Fruit fly (Drosophila melanogaster) whole organism, embryonic: ENCODE results near the gene nmdyn-D6.

Source experiments
- CG11093 ChIP-seq: fragments of 200-800 bp; sonication (Bioruptor generic); IDR thresholded peaks from 3 replicates; pipeline ENCODE4 v1.3.6; 2022; ENCODE audit warnings: missing biosample characterization, missing genetic modification characterization
- CG11504 ChIP-seq: fragments of 200-800 bp; sonication (Bioruptor generic); optimal IDR thresholded peaks from 3 replicates; lab custom pipeline; 2019; ENCODE audit warnings: missing biosample characterization, mild to moderate bottlenecking, missing genetic modification characterization, moderate library complexity
- CG12236 ChIP-seq: fragments of 200-800 bp; sonication (Bioruptor generic); optimal IDR thresholded peaks from 2 replicates; lab custom pipeline; 2016; ENCODE audit warnings: missing biosample characterization, missing genetic modification characterization
- CG13287 ChIP-seq: fragments of 200-800 bp; sonication (Bioruptor generic); IDR thresholded peaks from 2 replicates; pipeline ENCODE4 v1.3.6; 2022; ENCODE audit warnings: missing biosample characterization, missing genetic modification characterization; ENCODE audit not compliant: partially characterized antibody
- CG13424 ChIP-seq: fragments of 200-800 bp; sonication (Bioruptor generic); optimal IDR thresholded peaks from 2 replicates; lab custom pipeline; 2019; ENCODE audit warnings: missing biosample characterization, mild to moderate bottlenecking, missing genetic modification characterization, moderate library complexity
- CG13775 ChIP-seq: fragments of 200-800 bp; sonication (Bioruptor generic); optimal IDR thresholded peaks from 3 replicates; lab custom pipeline; 2017; ENCODE audit warnings: missing biosample characterization, mild to moderate bottlenecking, missing genetic modification characterization
- CG1529 ChIP-seq: fragments of 200-800 bp; sonication (Bioruptor generic); optimal IDR thresholded peaks from 3 replicates; lab custom pipeline; 2018; ENCODE audit warnings: missing biosample characterization, missing genetic modification characterization
- CG16815 ChIP-seq: fragments of 200-800 bp; sonication (Bioruptor generic); optimal IDR thresholded peaks from 3 replicates; lab custom pipeline; 2017; ENCODE audit warnings: missing biosample characterization, mild to moderate bottlenecking, missing genetic modification characterization
- CG17612 ChIP-seq: fragments of 200-800 bp; sonication (Bioruptor generic); IDR thresholded peaks from 2 replicates; pipeline ENCODE4 v1.3.6; 2022; ENCODE audit warnings: missing biosample characterization, missing genetic modification characterization
- CG18011 ChIP-seq: fragments of 200-800 bp; sonication (Bioruptor generic); optimal IDR thresholded peaks from 2 replicates; lab custom pipeline; 2017; ENCODE audit warnings: missing biosample characterization, missing genetic modification characterization, mild to moderate bottlenecking, moderate library complexity, missing genotype
- CG30403 ChIP-seq: fragments of 200-800 bp; sonication (Bioruptor generic); optimal IDR thresholded peaks from 3 replicates; lab custom pipeline; 2016; ENCODE audit warnings: missing biosample characterization, missing genetic modification characterization
- CG31224 ChIP-seq: fragments of 200-800 bp; sonication (Bioruptor generic); IDR thresholded peaks from 2 replicates; pipeline ENCODE4 v1.3.6; 2022; ENCODE audit warnings: missing biosample characterization, missing genetic modification characterization
- CG3163 ChIP-seq: fragments of 200-800 bp; sonication (Bioruptor generic); optimal IDR thresholded peaks from 3 replicates; lab custom pipeline; 2016; ENCODE audit warnings: missing biosample characterization, missing genetic modification characterization
- CG3407 ChIP-seq: fragments of 200-800 bp; sonication (Bioruptor generic); optimal IDR thresholded peaks from 2 replicates; lab custom pipeline; 2018; ENCODE audit warnings: missing biosample characterization, mild to moderate bottlenecking, missing genetic modification characterization
- CG7372 ChIP-seq: fragments of 200-800 bp; sonication (Bioruptor generic); IDR thresholded peaks from 2 replicates; pipeline ENCODE4 v1.3.6; 2022; ENCODE audit warnings: missing biosample characterization, missing genetic modification characterization
- CG7963 ChIP-seq: fragments of 200-800 bp; sonication (Bioruptor generic); IDR thresholded peaks from 3 replicates; pipeline ENCODE4 v1.3.6; 2022; ENCODE audit warnings: missing biosample characterization, missing genetic modification characterization; ENCODE audit not compliant: partially characterized antibody
- CG9437 ChIP-seq: fragments of 200-800 bp; sonication (Bioruptor generic); optimal IDR thresholded peaks from 2 replicates; lab custom pipeline; 2018; ENCODE audit warnings: missing biosample characterization, mild to moderate bottlenecking, missing genetic modification characterization
- CG9797 ChIP-seq: fragments of 200-800 bp; sonication (Bioruptor generic); optimal IDR thresholded peaks from 3 replicates; lab custom pipeline; 2018; ENCODE audit warnings: missing biosample characterization, mild to moderate bottlenecking, missing genetic modification characterization
- CG9817 ChIP-seq: fragments of 200-800 bp; sonication (Bioruptor generic); optimal IDR thresholded peaks from 2 replicates; lab custom pipeline; 2018; ENCODE audit warnings: missing biosample characterization, mild to moderate bottlenecking, missing genetic modification characterization, moderate library complexity
- CG9876 ChIP-seq: fragments of 200-800 bp; sonication (Bioruptor generic); optimal IDR thresholded peaks from 2 replicates; lab custom pipeline; 2016; ENCODE audit warnings: missing biosample characterization, missing genetic modification characterization
- CG9932 ChIP-seq: fragments of 200-800 bp; sonication (Bioruptor generic); IDR thresholded peaks from 2 replicates; pipeline ENCODE4 v1.3.6; 2022; ENCODE audit warnings: missing biosample characterization, missing genetic modification characterization
- Chrac-16 ChIP-seq: fragments of 200-800 bp; sonication (Bioruptor generic); optimal IDR thresholded peaks from 3 replicates; lab custom pipeline; 2016; ENCODE audit warnings: missing biosample characterization, missing genetic modification characterization
- GATAe ChIP-seq: fragments of 200-800 bp; sonication (Bioruptor generic); conservative IDR thresholded peaks from 2 replicates; pipeline ENCODE4 v1.3.6; 2022; ENCODE audit warnings: missing biosample characterization, missing genetic modification characterization
- HLH3B ChIP-seq: fragments of 200-800 bp; sonication (Bioruptor generic); IDR thresholded peaks from 2 replicates; pipeline ENCODE4 v1.3.6; 2022; ENCODE audit warnings: missing biosample characterization, missing genetic modification characterization
- Hand ChIP-seq: fragments of 200-800 bp; sonication (Bioruptor generic); optimal IDR thresholded peaks from 2 replicates; lab custom pipeline; 2017; ENCODE audit warnings: mild to moderate bottlenecking, missing biosample characterization, missing genetic modification reagents, missing genetic modification characterization
- Hmr ChIP-seq: fragments of 200-800 bp; sonication (Bioruptor generic); optimal IDR thresholded peaks from 3 replicates; lab custom pipeline; 2017; ENCODE audit warnings: mild to moderate bottlenecking, missing biosample characterization, missing genetic modification reagents, missing genetic modification characterization
- Hr78 ChIP-seq, 2 experiments: fragments of 200-800 bp in 1 of 2; fragments of >200 bp in 1 of 2; sonication (Bioruptor generic) in 1 of 2; optimal IDR thresholded peaks; 2 replicates each; lab custom pipeline; 2017 to 2019; ENCODE audit warnings: missing biosample characterization in 2 of 2, missing genetic modification characterization in 2 of 2, mild to moderate bottlenecking in 1 of 2, moderate library complexity in 1 of 2
- MESR4 ChIP-seq: fragments of 200-800 bp; sonication (Bioruptor generic); optimal IDR thresholded peaks from 2 replicates; lab custom pipeline; 2018; ENCODE audit warnings: missing biosample characterization, mild to moderate bottlenecking, missing genetic modification characterization, moderate library complexity
- NFAT ChIP-seq: fragments of 200-800 bp; sonication (Bioruptor generic); IDR thresholded peaks from 2 replicates; pipeline ENCODE4 v1.3.6; 2022; ENCODE audit warnings: missing biosample characterization, missing genetic modification characterization
- Sox102F ChIP-seq: fragments of 200-800 bp; sonication (Bioruptor generic); optimal IDR thresholded peaks from 2 replicates; lab custom pipeline; 2018; ENCODE audit warnings: missing biosample characterization, mild to moderate bottlenecking, missing genetic modification characterization, moderate library complexity
- al ChIP-seq: fragments of 200-800 bp; sonication (Bioruptor generic); IDR thresholded peaks from 2 replicates; pipeline ENCODE4 v1.3.6; 2022; ENCODE audit warnings: missing biosample characterization, missing genetic modification characterization
- ato ChIP-seq: fragments of 200-800 bp; sonication (Bioruptor generic); IDR thresholded peaks from 2 replicates; pipeline ENCODE4 v1.3.6; 2022; ENCODE audit warnings: missing biosample characterization, missing genetic modification characterization; ENCODE audit not compliant: partially characterized antibody
- bbx ChIP-seq: fragments of 200-800 bp; sonication (Bioruptor generic); IDR thresholded peaks from 2 replicates; pipeline ENCODE4 v1.3.6; 2022; ENCODE audit warnings: missing biosample characterization, missing genetic modification characterization; ENCODE audit not compliant: partially characterized antibody
- bigmax ChIP-seq: fragments of 200-800 bp; sonication (Bioruptor generic); optimal IDR thresholded peaks from 2 replicates; lab custom pipeline; 2018; ENCODE audit warnings: missing biosample characterization, mild to moderate bottlenecking, missing genetic modification characterization
- bsh ChIP-seq, 2 experiments: fragments of 200-800 bp; sonication (Bioruptor generic); optimal IDR thresholded peaks; 2 replicates each; lab custom pipeline; 2017 to 2018; ENCODE audit warnings: mild to moderate bottlenecking in 2 of 2, missing biosample characterization in 2 of 2, missing genetic modification characterization in 2 of 2, moderate library complexity in 1 of 2
- crol ChIP-seq: fragments of 200-800 bp; sonication (Bioruptor generic); IDR thresholded peaks from 2 replicates; pipeline ENCODE4 v1.3.6; 2022; ENCODE audit warnings: missing biosample characterization, missing genetic modification characterization
- esg ChIP-seq: fragments of 200-800 bp; sonication (Bioruptor generic); conservative IDR thresholded peaks from 2 replicates; pipeline ENCODE4 v1.3.6; 2022; ENCODE audit warnings: missing biosample characterization, missing genetic modification characterization
- eyg ChIP-seq: fragments of 200-800 bp; sonication (Bioruptor generic); optimal IDR thresholded peaks from 3 replicates; lab custom pipeline; 2016; ENCODE audit warnings: missing biosample characterization, missing genetic modification characterization
- gce ChIP-seq: fragments of 200-800 bp; sonication (Bioruptor generic); IDR thresholded peaks from 3 replicates; pipeline ENCODE4 v1.3.6; 2022; ENCODE audit warnings: missing biosample characterization, missing genetic modification characterization
- hbn ChIP-seq: fragments of 200-800 bp; sonication (Bioruptor generic); IDR thresholded peaks from 2 replicates; pipeline ENCODE4 v1.3.6; 2022; ENCODE audit warnings: missing biosample characterization, missing genetic modification characterization; ENCODE audit not compliant: partially characterized antibody
- lab ChIP-seq: fragments of 200-800 bp; sonication (Bioruptor generic); optimal IDR thresholded peaks from 3 replicates; lab custom pipeline; 2017; ENCODE audit warnings: missing biosample characterization, missing genetic modification characterization, mild to moderate bottlenecking, moderate library complexity, missing genetic modification reagents
- mirr ChIP-seq: fragments of 200-800 bp; sonication (Bioruptor generic); optimal IDR thresholded peaks from 3 replicates; lab custom pipeline; 2018; ENCODE audit warnings: missing biosample characterization, mild to moderate bottlenecking, missing genetic modification characterization
- peb ChIP-seq: fragments of 200-800 bp; sonication (Bioruptor generic); IDR thresholded peaks from 2 replicates; pipeline ENCODE4 v1.3.6; 2022; ENCODE audit warnings: missing biosample characterization, missing genetic modification characterization
- pum ChIP-seq: fragments of 200-800 bp; sonication (Bioruptor generic); optimal IDR thresholded peaks from 2 replicates; lab custom pipeline; 2016; ENCODE audit warnings: missing biosample characterization, missing genetic modification characterization
- ranshi ChIP-seq: fragments of 200-800 bp; sonication (Bioruptor generic); IDR thresholded peaks from 2 replicates; pipeline ENCODE4 v1.3.6; 2022; ENCODE audit warnings: missing biosample characterization, missing genetic modification characterization
- sima ChIP-seq: fragments of 200-800 bp; sonication (Bioruptor generic); optimal IDR thresholded peaks from 2 replicates; lab custom pipeline; 2016; ENCODE audit warnings: missing biosample characterization, missing genetic modification characterization
- so ChIP-seq: fragments of 200-800 bp; sonication (Bioruptor generic); IDR thresholded peaks from 3 replicates; pipeline ENCODE4 v1.3.6; 2022; ENCODE audit warnings: missing biosample characterization, missing genetic modification characterization
- tup ChIP-seq: fragments of 200-800 bp; sonication (Bioruptor generic); optimal IDR thresholded peaks from 2 replicates; lab custom pipeline; 2016; ENCODE audit warnings: missing biosample characterization, mild to moderate bottlenecking, missing genetic modification characterization, moderate library complexity
- twi ChIP-seq: fragments of 200-800 bp; optimal IDR thresholded peaks from 2 replicates; lab custom pipeline; 2019; ENCODE audit warnings: missing biosample characterization, mild to moderate bottlenecking, missing genetic modification characterization, moderate library complexity
- zfh1 ChIP-seq: fragments of 200-800 bp; sonication (Bioruptor generic); IDR thresholded peaks from 3 replicates; pipeline ENCODE4 v1.3.6; 2022; ENCODE audit warnings: missing biosample characterization, missing genetic modification characterization

The nmdyn-D6 gene

dm6 chrX:14580359-14580961 is 3.0 kb upstream of the nmdyn-D6 start, which contains the start of gene CG14414 (continued):
- no peak for TF ChIP-seq CG3407 (GFP tag; lab: Kevin White, UChicago)
- TF ChIP-seq HLH3B (GFP tag; lab: Robert Waterston, UW): no peak
- no peak for TF ChIP-seq CG7372 (GFP tag; lab: Robert Waterston, UW)
- TF ChIP-seq CG13424 (tag; lab: Kevin White, UChicago): no peak
- no peak for TF ChIP-seq tup
- peak; percentile 73 for TF ChIP-seq CG7963
- no peak for TF ChIP-seq CG17612 (GFP tag; lab: Robert Waterston, UW)
- TF ChIP-seq CG13287 (GFP tag; lab: Robert Waterston, UW): peak; percentile 89
- TF ChIP-seq bbx (GFP tag; lab: Robert Waterston, UW): peak; percentile 89
- TF ChIP-seq CG9797: peak; percentile 5
- TF ChIP-seq peb (GFP tag; lab: Robert Waterston, UW): no peak
- TF ChIP-seq CG1529 (GFP tag; lab: Kevin White, UChicago): no peak
- TF ChIP-seq Sox102F (GFP tag; lab: Kevin White, UChicago): no peak
- peak; percentile 75 for TF ChIP-seq CG9932 (GFP tag; lab: Robert Waterston, UW)
- 0 out of 2 replicates have a peak, but pooled peaks have one; percentile 6 for TF ChIP-seq al
- TF ChIP-seq eyg: no peak
- TF ChIP-seq NFAT: peak; percentile 53; the same call in 1 of the 2 replicates
- TF ChIP-seq CG13775 (GFP tag; lab: Kevin White, UChicago): no peak
- TF ChIP-seq CG18011 (GFP tag; lab: Kevin White, UChicago): no peak
- no peak for TF ChIP-seq CG3163
- TF ChIP-seq crol (GFP tag; lab: Robert Waterston, UW): no peak
- peak; percentile 28 for TF ChIP-seq Hmr (GFP tag; lab: Kevin White, UChicago)
- no peak for TF ChIP-seq CG11093 (GFP tag; lab: Robert Waterston, UW)
- TF ChIP-seq MESR4 (GFP tag; lab: Kevin White, UChicago): peak; percentile 90
- no peak for TF ChIP-seq esg (GFP tag; lab: Robert Waterston, UW)
- TF ChIP-seq hbn (GFP tag; lab: Robert Waterston, UW): peak; percentile 77
- no peak for TF ChIP-seq gce (GFP tag; lab: Robert Waterston, UW)
- no peak for TF ChIP-seq pum (GFP tag; lab: Kevin White, UChicago)
- TF ChIP-seq zfh1 (GFP tag; lab: Robert Waterston, UW): peak; percentile 44; the same call in 1 of the 3 replicates
- TF ChIP-seq CG16815 (GFP tag; lab: Kevin White, UChicago): no peak
- no peak for TF ChIP-seq CG9437 (GFP tag; lab: Kevin White, UChicago)
- no peak for TF ChIP-seq CG11504 (tag; lab: Kevin White, UChicago)
- TF ChIP-seq bsh (GFP tag; optimal IDR thresholded peaks at IDR 0.05; lab: Kevin White, UChicago): no peak
- TF ChIP-seq CG30403 (GFP tag; lab: Kevin White, UChicago): peak; percentile 23
- TF ChIP-seq twi: no peak
- no peak for TF ChIP-seq CG9876 (GFP tag; lab: Kevin White, UChicago)
- no peak for TF ChIP-seq bigmax (GFP tag; lab: Kevin White, UChicago)
- TF ChIP-seq CG9817 (tag; lab: Kevin White, UChicago): no peak
- no peak for TF ChIP-seq sima (GFP tag; lab: Kevin White, UChicago)
- no peak for TF ChIP-seq Hr78 (GFP tag; optimal IDR thresholded peaks at IDR 0.05; lab: Kevin White, UChicago)
- no peak for TF ChIP-seq so (GFP tag; lab: Robert Waterston, UW)
- TF ChIP-seq Hand (GFP tag; lab: Kevin White, UChicago): no peak
- no peak for TF ChIP-seq GATAe (GFP tag; lab: Robert Waterston, UW)
- TF ChIP-seq ranshi: no peak
- TF ChIP-seq CG12236 (GFP tag; lab: Kevin White, UChicago): no peak
- peak; percentile 13 for TF ChIP-seq Chrac-16 (GFP tag; lab: Kevin White, UChicago)
- no peak for TF ChIP-seq CG31224 (GFP tag; lab: Robert Waterston, UW)
- peak; percentile 37; the same call in 1 of the 2 replicates for TF ChIP-seq ato
- TF ChIP-seq mirr: no peak
- TF ChIP-seq lab (GFP tag; lab: Kevin White, UChicago): no peak
